Worm (Caenorhabditis elegans) whole organism, L1 larva: ENCODE data around the gene nstp-5.

ENCODE experiments used
- C34B4.2 ChIP-seq: sonication (generic microtip); optimal IDR thresholded peaks from 2 replicates; lab custom pipeline; 2017; ENCODE audit warnings: mild to moderate bottlenecking, missing genetic modification characterization, missing compliant biosample characterization
- blmp-1 ChIP-seq: fragments of 150-350 bp; optimal IDR thresholded peaks from 2 replicates; lab custom pipeline; 2014; ENCODE audit warnings: missing biosample characterization, missing genetic modification characterization
- ceh-63 ChIP-seq: fragments of 200-800 bp; sonication (Bioruptor generic); optimal IDR thresholded peaks from 2 replicates; lab custom pipeline; 2018; ENCODE audit warnings: mild to moderate bottlenecking, missing genetic modification characterization, missing compliant biosample characterization
- ceh-8 ChIP-seq: fragments of 200-800 bp; sonication (Bioruptor generic); optimal IDR thresholded peaks from 2 replicates; lab custom pipeline; 2018; ENCODE audit warnings: mild to moderate bottlenecking, missing genetic modification characterization, moderate library complexity, missing compliant biosample characterization
- ceh-88 ChIP-seq: fragments of 200-800 bp; sonication (Bioruptor generic); IDR thresholded peaks from 2 replicates; pipeline ENCODE4 v1.3.6; 2022; ENCODE audit warnings: missing genetic modification characterization, missing compliant biosample characterization
- dpl-1 ChIP-seq, 3 experiments: fragments of 150-350 bp in 2 of 3; sonication (generic microtip) in 1 of 3; optimal IDR thresholded peaks; 2 replicates each; lab custom pipeline; 2014 to 2017; ENCODE audit warnings: missing biosample characterization in 3 of 3, missing genetic modification characterization in 3 of 3, missing genetic modification reagents in 3 of 3
- efl-1 ChIP-seq, 4 experiments: fragments of 150-350 bp; optimal IDR thresholded peaks in 3 of 4; peaks in 1 of 4; 1 replicate in 1 of 4; 2 replicates in 3 of 4; lab custom pipeline; 2014; ENCODE audit warnings: missing biosample characterization in 2 of 4, missing genetic modification characterization in 2 of 4, missing genetic modification reagents in 2 of 4
- efl-3 ChIP-seq: fragments of 200-800 bp; sonication (Bioruptor generic); optimal IDR thresholded peaks from 2 replicates; lab custom pipeline; 2018; ENCODE audit warnings: mild to moderate bottlenecking, missing genetic modification characterization, missing compliant biosample characterization
- elt-2 ChIP-seq: sonication (generic microtip); optimal IDR thresholded peaks from 2 replicates; lab custom pipeline; 2016; ENCODE audit warnings: missing genetic modification characterization, mild to moderate bottlenecking, inconsistent platforms, missing compliant biosample characterization, missing genetic modification reagents
- elt-3 ChIP-seq, 6 experiments: fragments of 150-350 bp in 1 of 6; sonication (generic microtip); optimal IDR thresholded peaks; 2 replicates each; lab custom pipeline; 2017 to 2018; ENCODE audit warnings: missing biosample characterization in 6 of 6, missing genetic modification characterization in 6 of 6, inconsistent platforms in 1 of 6
- ets-5 ChIP-seq: fragments of 200-800 bp; sonication (Bioruptor generic); IDR thresholded peaks from 2 replicates; pipeline ENCODE4 v1.3.6; 2022; ENCODE audit warnings: missing genetic modification characterization, missing compliant biosample characterization
- fkh-4 ChIP-seq: sonication (generic microtip); optimal IDR thresholded peaks from 2 replicates; lab custom pipeline; 2016; ENCODE audit warnings: missing compliant biosample characterization, missing genetic modification characterization, borderline replicate concordance
- fos-1 ChIP-seq: fragments of 150-350 bp; optimal IDR thresholded peaks from 2 replicates; lab custom pipeline; 2014; ENCODE audit warnings: missing biosample characterization, missing genetic modification characterization
- grh-1 ChIP-seq: fragments of 200-800 bp; sonication (Bioruptor generic); IDR thresholded peaks from 2 replicates; pipeline ENCODE4 v1.3.6; 2022; ENCODE audit warnings: missing genetic modification reagents, missing genetic modification characterization, missing compliant biosample characterization
- hlh-4 ChIP-seq: sonication (generic microtip); optimal IDR thresholded peaks from 2 replicates; lab custom pipeline; 2016; ENCODE audit warnings: mild to moderate bottlenecking, missing genetic modification characterization, missing compliant biosample characterization
- irx-1 ChIP-seq: sonication (generic microtip); optimal IDR thresholded peaks from 2 replicates; lab custom pipeline; 2016; ENCODE audit warnings: missing genetic modification characterization, missing compliant biosample characterization
- jun-1 ChIP-seq: fragments of 150-350 bp; optimal IDR thresholded peaks from 2 replicates; lab custom pipeline; 2014; ENCODE audit warnings: missing biosample characterization, missing genetic modification reagents, missing genetic modification characterization
- lin-14 ChIP-seq: fragments of 200-800 bp; sonication (Bioruptor generic); optimal IDR thresholded peaks from 2 replicates; lab custom pipeline; 2018; ENCODE audit warnings: mild to moderate bottlenecking, missing genetic modification characterization, moderate library complexity, missing compliant biosample characterization
- lin-15B ChIP-seq: fragments of 150-350 bp; sonication (generic microtip); optimal IDR thresholded peaks from 3 replicates; lab custom pipeline; 2014; ENCODE audit warnings: missing biosample characterization, missing genetic modification characterization
- lin-35 ChIP-seq, 2 experiments: fragments of 150-350 bp; optimal IDR thresholded peaks; 2 replicates each; lab custom pipeline; 2014; ENCODE audit warnings: missing biosample characterization in 2 of 2, missing genetic modification characterization in 2 of 2, missing genetic modification reagents in 2 of 2
- lsy-2 ChIP-seq, 2 experiments: fragments of 150-350 bp; optimal IDR thresholded peaks; 2 replicates each; lab custom pipeline; 2014; ENCODE audit warnings: missing biosample characterization in 2 of 2, missing genetic modification characterization in 2 of 2
- nhr-11 ChIP-seq: fragments of 150-350 bp; optimal IDR thresholded peaks from 2 replicates; lab custom pipeline; 2014; ENCODE audit warnings: missing biosample characterization, missing genetic modification characterization
- nhr-12 ChIP-seq: sonication (generic microtip); optimal IDR thresholded peaks from 2 replicates; lab custom pipeline; 2017; ENCODE audit warnings: missing biosample characterization, missing genetic modification characterization
- nhr-20 ChIP-seq: sonication (generic microtip); optimal IDR thresholded peaks from 2 replicates; lab custom pipeline; 2016; ENCODE audit warnings: mild to moderate bottlenecking, missing genetic modification characterization, missing compliant biosample characterization
- nhr-237 ChIP-seq: fragments of 150-350 bp; optimal IDR thresholded peaks from 2 replicates; lab custom pipeline; 2014; ENCODE audit warnings: missing biosample characterization, missing genetic modification characterization
- nhr-71 ChIP-seq: sonication (generic microtip); optimal IDR thresholded peaks from 2 replicates; lab custom pipeline; 2016; ENCODE audit warnings: mild to moderate bottlenecking, missing genetic modification characterization, moderate library complexity, missing compliant biosample characterization
- nhr-76 ChIP-seq: sonication (generic microtip); optimal IDR thresholded peaks from 2 replicates; lab custom pipeline; 2017; ENCODE audit warnings: missing biosample characterization, missing genetic modification characterization
- nhr-85 ChIP-seq: sonication (generic microtip); peaks from one replicate; lab custom pipeline; 2016; ENCODE audit warnings: missing genetic modification characterization, inconsistent platforms, missing compliant biosample characterization
- nhr-90 ChIP-seq: sonication (generic microtip); optimal IDR thresholded peaks from 2 replicates; lab custom pipeline; 2016; ENCODE audit warnings: mild to moderate bottlenecking, missing genetic modification characterization, missing compliant biosample characterization; ENCODE audit not compliant: poor library complexity
- pax-3 ChIP-seq: fragments of 200-800 bp; sonication (Bioruptor generic); optimal IDR thresholded peaks from 2 replicates; lab custom pipeline; 2018; ENCODE audit warnings: mild to moderate bottlenecking, missing genetic modification characterization, moderate library complexity, missing compliant biosample characterization
- pqm-1 ChIP-seq: sonication (generic microtip); optimal IDR thresholded peaks from 3 replicates; lab custom pipeline; 2017; ENCODE audit warnings: missing biosample characterization, missing genetic modification characterization
- rnt-1 ChIP-seq: sonication (generic microtip); optimal IDR thresholded peaks from 2 replicates; lab custom pipeline; 2016; ENCODE audit warnings: mild to moderate bottlenecking, missing genetic modification characterization, moderate library complexity, missing compliant biosample characterization
- snpc-4 ChIP-seq: fragments of 150-350 bp; optimal IDR thresholded peaks from 2 replicates; lab custom pipeline; 2014; ENCODE audit warnings: missing biosample characterization, missing genetic modification characterization
- snu-23 ChIP-seq: sonication (generic microtip); optimal IDR thresholded peaks from 2 replicates; lab custom pipeline; 2016; ENCODE audit warnings: missing genetic modification characterization, missing compliant biosample characterization
- sox-4 ChIP-seq: sonication (generic microtip); optimal IDR thresholded peaks from 2 replicates; lab custom pipeline; 2016; ENCODE audit warnings: missing genetic modification characterization, missing compliant biosample characterization
- sptf-1 ChIP-seq: fragments of 150-350 bp; optimal IDR thresholded peaks from 2 replicates; lab custom pipeline; 2014; ENCODE audit warnings: missing biosample characterization, missing genetic modification characterization
- swsn-7 ChIP-seq: sonication (generic microtip); optimal IDR thresholded peaks from 2 replicates; lab custom pipeline; 2016; ENCODE audit warnings: missing genetic modification characterization, missing compliant biosample characterization
- tbx-2 ChIP-seq: sonication (generic microtip); optimal IDR thresholded peaks from 2 replicates; lab custom pipeline; 2016; ENCODE audit warnings: missing genetic modification characterization, missing compliant biosample characterization
- unc-30 ChIP-seq: sonication (generic microtip); optimal IDR thresholded peaks from 2 replicates; lab custom pipeline; 2017; ENCODE audit warnings: missing biosample characterization, missing genetic modification characterization
- unc-62 ChIP-seq: fragments of 150-350 bp; optimal IDR thresholded peaks from 2 replicates; lab custom pipeline; 2014; ENCODE audit warnings: missing biosample characterization, missing genetic modification reagents, missing genetic modification characterization
- unc-86 ChIP-seq: sonication (generic microtip); optimal IDR thresholded peaks from 2 replicates; lab custom pipeline; 2016; ENCODE audit warnings: missing genetic modification characterization, missing compliant biosample characterization
- vab-15 ChIP-seq: sonication (generic microtip); optimal IDR thresholded peaks from 2 replicates; lab custom pipeline; 2017; ENCODE audit warnings: missing genotype, mild to moderate bottlenecking, missing genetic modification characterization, missing compliant biosample characterization
- zag-1 ChIP-seq: fragments of 150-350 bp; optimal IDR thresholded peaks from 2 replicates; lab custom pipeline; 2014; ENCODE audit warnings: missing biosample characterization, missing genetic modification characterization
- zip-4 ChIP-seq: fragments of 200-800 bp; sonication (Bioruptor generic); optimal IDR thresholded peaks from 2 replicates; lab custom pipeline; 2018; ENCODE audit warnings: mild to moderate bottlenecking, missing genetic modification characterization, moderate library complexity, missing compliant biosample characterization
- ztf-11 ChIP-seq, 2 experiments: sonication (generic microtip); optimal IDR thresholded peaks; 2 replicates each; lab custom pipeline; 2016 to 2017; ENCODE audit warnings: missing genetic modification characterization in 2 of 2, missing biosample characterization in 1 of 2, missing compliant biosample characterization in 1 of 2
- ztf-4 ChIP-seq: fragments of 150-350 bp; optimal IDR thresholded peaks from 2 replicates; lab custom pipeline; 2014; ENCODE audit warnings: missing biosample characterization, missing genetic modification characterization

Gene nstp-5

ce11 chrIV:12840348-12840747 lies 15.0 kb upstream of the nstp-5 start (continued):
- TF ChIP-seq sptf-1 (tag; lab: Kevin White, UChicago), result no peak
- peak; percentile 40 for TF ChIP-seq nhr-20 (tag; lab: Kevin White, UChicago)
- no peak for TF ChIP-seq C34B4.2 (tag; lab: Kevin White, UChicago)
- TF ChIP-seq hlh-4 (tag; lab: Kevin White, UChicago), result no peak
- TF ChIP-seq ceh-8 (GFP tag; lab: Kevin White, UChicago), result no peak
- TF ChIP-seq nhr-237 (tag; lab: Kevin White, UChicago), result no peak
- no peak for TF ChIP-seq nhr-12 (tag; lab: Kevin White, UChicago)
- no peak for TF ChIP-seq zip-4 (GFP tag; lab: Kevin White, UChicago)
- no peak for TF ChIP-seq ets-5
- TF ChIP-seq dpl-1 (GFP tag; optimal IDR thresholded peaks at IDR 0.05; lab: Kevin White, UChicago), result peak in 1 of 3 experiments; percentile 29
- TF ChIP-seq snpc-4, result no peak
- no peak for TF ChIP-seq ztf-11 (tag; optimal IDR thresholded peaks at IDR 0.05; lab: Kevin White, UChicago)
- peak; percentile 86 for TF ChIP-seq blmp-1
- no peak for TF ChIP-seq elt-2 (tag; lab: Kevin White, UChicago)
- TF ChIP-seq pqm-1 (tag; lab: Kevin White, UChicago), result no peak
- no peak for TF ChIP-seq zag-1 (tag; lab: Kevin White, UChicago)
- TF ChIP-seq grh-1, result peak; percentile 15; the same call in 1 of the 2 replicates
- TF ChIP-seq, all 84 proteins: peak for 15

- TF ChIP-seq nhr-85 (tag; lab: Kevin White, UChicago) (peak; percentile 52), ceh-88 (GFP tag; lab: Robert Waterston, UW) (no peak)
Observed at ce11 chrIV:12840873-12841272, 14.5 kb upstream of the nstp-5 start.

DNA sequence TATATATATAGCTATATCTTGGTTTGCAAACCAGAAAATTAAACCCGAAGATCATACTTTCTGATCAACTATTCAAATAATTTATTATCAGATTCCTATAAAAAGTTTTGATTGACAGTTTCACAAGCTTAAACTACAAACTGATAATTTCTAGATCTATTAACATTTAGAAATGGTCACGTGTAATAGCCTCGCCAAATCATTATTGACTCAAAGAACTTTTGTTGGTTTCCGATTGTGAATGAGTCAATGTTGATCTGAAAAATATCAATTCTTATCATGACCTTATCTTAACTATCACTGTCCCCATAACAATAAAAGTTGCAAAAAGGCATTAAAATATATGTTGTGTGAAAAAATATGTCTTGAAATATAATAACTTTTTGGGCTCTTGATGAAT lies 13.2 kb upstream of the nstp-5 start:
- peak; percentile 8 for TF ChIP-seq nhr-90
- no peak for TF ChIP-seq efl-3 (GFP tag; lab: Kevin White, UChicago)
- peak; percentile 8 for TF ChIP-seq lin-14
- peak; percentile 98 for TF ChIP-seq elt-2 (tag; lab: Kevin White, UChicago)
- peak; percentile 8 for TF ChIP-seq pax-3 (tag; lab: Kevin White, UChicago)
- no peak for TF ChIP-seq irx-1 (tag; lab: Kevin White, UChicago)
- no peak for TF ChIP-seq unc-86 (tag; lab: Kevin White, UChicago)
- peak; percentile 17 for TF ChIP-seq nhr-71 (tag; lab: Kevin White, UChicago)
- TF ChIP-seq jun-1, result peak; percentile 36
- TF ChIP-seq nhr-20 (tag; lab: Kevin White, UChicago), result peak; percentile 33
- TF ChIP-seq lin-35 (GFP tag; optimal IDR thresholded peaks at IDR 0.05; lab: Kevin White, UChicago), result peak in 1 of 2 experiments; percentile 29

ce11 chrIV:12842895-12843294 lies 12.5 kb upstream of the nstp-5 start:
- TF ChIP-seq swsn-7 (tag; lab: Kevin White, UChicago) (peak; percentile 18), pax-3 (tag; lab: Kevin White, UChicago) (no peak), sox-4 (tag; lab: Kevin White, UChicago) (no peak), ztf-11 (tag; optimal IDR thresholded peaks at IDR 0.05; lab: Kevin White, UChicago) (no peak), fkh-4 (tag; lab: Kevin White, UChicago) (no peak), rnt-1 (no peak), nhr-11 (tag; lab: Kevin White, UChicago) (peak; percentile 1), tbx-2 (tag; lab: Kevin White, UChicago) (peak; percentile 25), efl-1 (optimal IDR thresholded peaks at IDR 0.05; lab: Kevin White, UChicago) (no peak), efl-1 (GFP tag; optimal IDR thresholded peaks at IDR 0.05 in 1 of 2; lab: Kevin White, UChicago) (peak in 1 of 2 experiments; percentile 75), nhr-20 (tag; lab: Kevin White, UChicago) (peak; percentile 3), snu-23 (GFP tag; lab: Kevin White, UChicago) (peak; percentile 2), elt-3 (tag; optimal IDR thresholded peaks at IDR 0.05; lab: Kevin White, UChicago) (no peak), unc-30 (no peak), ztf-4 (tag; lab: Kevin White, UChicago) (no peak), nhr-71 (tag; lab: Kevin White, UChicago) (peak; percentile 42), lin-15B (tag; lab: Kevin White, UChicago) (no peak), unc-62 (GFP tag; lab: Kevin White, UChicago) (no peak), lin-14 (peak; percentile 69), nhr-76 (tag; lab: Kevin White, UChicago) (no peak), ceh-63 (GFP tag; lab: Kevin White, UChicago) (peak; percentile 53), fos-1 (no peak), vab-15 (tag; lab: Kevin White, UChicago) (peak; percentile 8), lsy-2 (tag; optimal IDR thresholded peaks at IDR 0.05; lab: Kevin White, UChicago) (peak in 1 of 2 experiments; percentile 24)
